Fruit fly (Drosophila melanogaster) whole organism, wandering third instar larva: Measurements from ENCODE around the gene CG5849.

Experiments
- Abd-B ChIP-seq: fragments of >200 bp; optimal IDR thresholded peaks from 2 replicates; lab custom pipeline; 2017; ENCODE audit warnings: missing biosample characterization, missing genetic modification characterization
- CG32264 ChIP-seq: fragments of 200-800 bp; sonication (Bioruptor generic); optimal IDR thresholded peaks from 2 replicates; lab custom pipeline; 2016; ENCODE audit warnings: missing biosample characterization, missing genetic modification characterization
- CG9705 ChIP-seq: fragments of 200-800 bp; sonication (Bioruptor generic); optimal IDR thresholded peaks from 2 replicates; lab custom pipeline; 2018; ENCODE audit warnings: missing biosample characterization, mild to moderate bottlenecking, missing genetic modification characterization
- CrebA ChIP-seq: fragments of 200-800 bp; sonication (Bioruptor generic); optimal IDR thresholded peaks from 2 replicates; lab custom pipeline; 2016; ENCODE audit warnings: missing biosample characterization, mild to moderate bottlenecking, missing genetic modification characterization, borderline replicate concordance
- Dfd ChIP-seq: fragments of >200 bp; optimal IDR thresholded peaks from 2 replicates; lab custom pipeline; 2017; ENCODE audit warnings: missing biosample characterization, missing genetic modification characterization
- Dif ChIP-seq: fragments of 200-275, 200-300 bp; sonication (Bioruptor generic); optimal IDR thresholded peaks from 2 replicates; lab custom pipeline; 2018; ENCODE audit warnings: missing biosample characterization, missing genetic modification characterization; ENCODE audit not compliant: partially characterized antibody
- GATAd ChIP-seq: sonication (Bioruptor generic); optimal IDR thresholded peaks from 2 replicates; lab custom pipeline; 2016; ENCODE audit warnings: missing biosample characterization, missing genetic modification characterization
- HLH106 ChIP-seq: fragments of 200-800 bp; optimal IDR thresholded peaks from 3 replicates; lab custom pipeline; 2019; ENCODE audit warnings: missing biosample characterization, mild to moderate bottlenecking, missing genetic modification characterization, moderate library complexity
- Hnf4 ChIP-seq: fragments of 200-800 bp; sonication (Bioruptor generic); optimal IDR thresholded peaks from 2 replicates; lab custom pipeline; 2016; ENCODE audit warnings: missing biosample characterization, mild to moderate bottlenecking, missing genetic modification characterization
- Hr78 ChIP-seq: fragments of >200 bp; optimal IDR thresholded peaks from 2 replicates; lab custom pipeline; 2017; ENCODE audit warnings: missing biosample characterization, missing genetic modification characterization
- Hr83 ChIP-seq: fragments of 200-300 bp; sonication (Bioruptor generic); optimal IDR thresholded peaks from 2 replicates; lab custom pipeline; 2016; ENCODE audit warnings: missing biosample characterization, mild to moderate bottlenecking, missing genetic modification characterization, moderate library complexity; ENCODE audit not compliant: poor library complexity, severe bottlenecking
- Jra ChIP-seq: sonication (Bioruptor generic); optimal IDR thresholded peaks from 2 replicates; lab custom pipeline; 2016; ENCODE audit warnings: missing biosample characterization, missing genetic modification characterization
- Mio ChIP-seq: sonication (Bioruptor generic); optimal IDR thresholded peaks from 2 replicates; lab custom pipeline; 2016; ENCODE audit warnings: missing biosample characterization, missing genetic modification characterization
- Myc ChIP-seq: fragments of >200 bp; optimal IDR thresholded peaks from 2 replicates; lab custom pipeline; 2017
- N ChIP-seq: fragments of >200 bp; optimal IDR thresholded peaks from 2 replicates; lab custom pipeline; 2018; ENCODE audit warnings: missing biosample characterization, missing external identifiers, missing genetic modification characterization
- OdsH ChIP-seq: fragments of 200-800 bp; sonication (Bioruptor generic); optimal IDR thresholded peaks from 2 replicates; lab custom pipeline; 2016; ENCODE audit warnings: missing biosample characterization, mild to moderate bottlenecking, missing genetic modification characterization
- Rel ChIP-seq, 2 experiments: fragments of 200-800 bp; sonication (Bioruptor generic) in 1 of 2; optimal IDR thresholded peaks; 2 replicates in 1 of 2; 3 replicates in 1 of 2; lab custom pipeline; 2016 to 2019; ENCODE audit warnings: mild to moderate bottlenecking in 2 of 2, missing biosample characterization in 2 of 2, missing genetic modification characterization in 2 of 2, moderate library complexity in 1 of 2
- Sp1 ChIP-seq: fragments of 200-800 bp; sonication (Bioruptor generic); optimal IDR thresholded peaks from 3 replicates; lab custom pipeline; 2019; ENCODE audit warnings: missing biosample characterization, mild to moderate bottlenecking, missing genetic modification characterization, moderate library complexity
- Vsx2 ChIP-seq: fragments of 200-300, 225-300 bp; sonication (Bioruptor generic); optimal IDR thresholded peaks from 2 replicates; lab custom pipeline; 2018; ENCODE audit warnings: missing biosample characterization, missing genetic modification characterization; ENCODE audit not compliant: partially characterized antibody
- br ChIP-seq: fragments of 200-800 bp; sonication (Bioruptor generic); optimal IDR thresholded peaks from 2 replicates; lab custom pipeline; 2016; ENCODE audit warnings: missing biosample characterization, missing genetic modification characterization
- brk ChIP-seq: fragments of 200-800 bp; sonication (Bioruptor generic); optimal IDR thresholded peaks from 2 replicates; lab custom pipeline; 2016; ENCODE audit warnings: missing biosample characterization, mild to moderate bottlenecking, missing genetic modification characterization
- dl ChIP-seq, 2 experiments: fragments of 175-275, 200-275 bp in 1 of 2; fragments of 200-275 bp in 1 of 2; sonication (Bioruptor generic); optimal IDR thresholded peaks; lab custom pipeline; 2018; ENCODE audit warnings: mild to moderate bottlenecking in 2 of 2, missing biosample characterization in 2 of 2, missing genetic modification characterization in 2 of 2, moderate library complexity in 2 of 2; ENCODE audit not compliant: partially characterized antibody in 2 of 2, insufficient read depth in 1 of 2
- dmrt93B ChIP-seq: fragments of 200-800 bp; sonication (Bioruptor generic); optimal IDR thresholded peaks from 2 replicates; lab custom pipeline; 2018; ENCODE audit warnings: missing biosample characterization, mild to moderate bottlenecking, missing genetic modification characterization
- dsf ChIP-seq: sonication (Bioruptor generic); optimal IDR thresholded peaks from 2 replicates; lab custom pipeline; 2016; ENCODE audit warnings: missing biosample characterization, missing genetic modification characterization, borderline replicate concordance
- ey ChIP-seq: fragments of 200-800 bp; sonication (Bioruptor generic); optimal IDR thresholded peaks from 2 replicates; lab custom pipeline; 2016; ENCODE audit warnings: missing biosample characterization, missing genetic modification characterization
- foxo ChIP-seq, 2 experiments: fragments of 200-800 bp; sonication (Bioruptor generic); optimal IDR thresholded peaks; 2 replicates in 1 of 2; 3 replicates in 1 of 2; lab custom pipeline; 2016 to 2017; ENCODE audit warnings: missing biosample characterization in 2 of 2, missing genetic modification characterization in 2 of 2
- fru ChIP-seq: fragments of 200-800 bp; sonication (Bioruptor generic); optimal IDR thresholded peaks from 3 replicates; lab custom pipeline; 2016; ENCODE audit warnings: missing biosample characterization, mild to moderate bottlenecking, missing genetic modification characterization
- h ChIP-seq: fragments of 200-800 bp; sonication (Bioruptor generic); optimal IDR thresholded peaks from 3 replicates; lab custom pipeline; 2016; ENCODE audit warnings: missing biosample characterization, mild to moderate bottlenecking, missing genetic modification characterization
- jim ChIP-seq: fragments of 175-275, 200-325 bp; sonication (Bioruptor generic); optimal IDR thresholded peaks from 2 replicates; lab custom pipeline; 2016; ENCODE audit warnings: missing biosample characterization, mild to moderate bottlenecking, missing genetic modification characterization
- lola ChIP-seq: fragments of >200 bp; optimal IDR thresholded peaks from 2 replicates; lab custom pipeline; 2017; ENCODE audit warnings: missing biosample characterization, missing genetic modification characterization
- pan ChIP-seq: fragments of >200 bp; optimal IDR thresholded peaks from 2 replicates; lab custom pipeline; 2017
- psq ChIP-seq: fragments of 200-800 bp; sonication (Bioruptor generic); optimal IDR thresholded peaks from 3 replicates; lab custom pipeline; 2017; ENCODE audit warnings: missing biosample characterization, mild to moderate bottlenecking, missing genetic modification characterization, moderate library complexity
- rgr ChIP-seq: fragments of 200-800 bp; sonication (Bioruptor generic); optimal IDR thresholded peaks from 3 replicates; lab custom pipeline; 2016; ENCODE audit warnings: missing biosample characterization, mild to moderate bottlenecking, missing genetic modification characterization
- sage ChIP-seq: fragments of 200-800 bp; sonication (Bioruptor generic); optimal IDR thresholded peaks from 2 replicates; lab custom pipeline; 2016; ENCODE audit warnings: missing biosample characterization, mild to moderate bottlenecking, missing genetic modification characterization
- sv ChIP-seq: fragments of 200-800 bp; sonication (Bioruptor generic); optimal IDR thresholded peaks from 3 replicates; lab custom pipeline; 2016; ENCODE audit warnings: missing biosample characterization, missing genetic modification characterization
- tai ChIP-seq: sonication (Bioruptor generic); optimal IDR thresholded peaks from 2 replicates; lab custom pipeline; 2016; ENCODE audit warnings: missing biosample characterization, missing genetic modification characterization
- usp ChIP-seq: fragments of >200 bp; optimal IDR thresholded peaks from 2 replicates; lab custom pipeline; 2017; ENCODE audit warnings: missing biosample characterization, missing genetic modification characterization
- woc ChIP-seq: sonication (Bioruptor generic); optimal IDR thresholded peaks from 2 replicates; lab custom pipeline; 2016; ENCODE audit warnings: missing biosample characterization, mild to moderate bottlenecking, missing genetic modification characterization

Gene CG5849

DNA sequence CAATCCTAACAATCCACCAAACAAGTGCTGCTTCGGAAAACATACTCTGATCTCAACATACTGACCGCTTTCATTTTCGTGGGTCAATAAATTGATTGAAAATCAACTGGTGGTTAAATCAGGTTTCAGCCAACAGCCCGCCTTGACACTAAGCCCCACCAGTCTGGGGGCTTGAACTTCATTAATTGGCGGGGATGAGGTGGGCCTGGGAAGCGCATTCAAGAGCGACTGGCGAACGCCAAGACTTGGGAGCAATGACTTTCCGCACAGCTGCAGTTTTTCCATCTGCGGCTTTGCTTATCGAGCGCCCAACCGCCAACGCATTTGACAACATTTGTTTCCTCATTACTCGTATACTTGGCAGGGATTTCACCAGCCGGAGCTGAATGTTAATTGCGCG is 13.3 kb upstream of the CG5849 start:
- no peak for TF ChIP-seq brk (GFP tag; lab: Kevin White, UChicago)
- TF ChIP-seq woc (GFP tag; lab: Kevin White, UChicago), result no peak
- TF ChIP-seq psq (GFP tag; lab: Kevin White, UChicago), result no peak
- TF ChIP-seq Vsx2, result no peak
- no peak for TF ChIP-seq dl (GFP tag; optimal IDR thresholded peaks at IDR 0.05; lab: Kevin White, UChicago; ENCODE audit: insufficient read depth in 1 of 2, partially characterized antibody in 2 of 2)
- TF ChIP-seq ey (GFP tag; lab: Kevin White, UChicago), result no peak
- no peak for TF ChIP-seq Hnf4 (GFP tag; lab: Kevin White, UChicago)
- no peak for TF ChIP-seq Dfd
- no peak for TF ChIP-seq jim (GFP tag; lab: Kevin White, UChicago)
- no peak for TF ChIP-seq usp (GFP tag; lab: Kevin White, UChicago)
- no peak for TF ChIP-seq lola (GFP tag; lab: Kevin White, UChicago)
- no peak for TF ChIP-seq Dif (GFP tag; lab: Kevin White, UChicago)
- no peak for TF ChIP-seq dsf (GFP tag; lab: Kevin White, UChicago)
- no peak for TF ChIP-seq CrebA
- no peak for TF ChIP-seq Myc (lab: Kevin White, UChicago)
- TF ChIP-seq Mio (GFP tag; lab: Kevin White, UChicago), result no peak
- no peak for TF ChIP-seq CG9705 (GFP tag; lab: Kevin White, UChicago)

DNA sequence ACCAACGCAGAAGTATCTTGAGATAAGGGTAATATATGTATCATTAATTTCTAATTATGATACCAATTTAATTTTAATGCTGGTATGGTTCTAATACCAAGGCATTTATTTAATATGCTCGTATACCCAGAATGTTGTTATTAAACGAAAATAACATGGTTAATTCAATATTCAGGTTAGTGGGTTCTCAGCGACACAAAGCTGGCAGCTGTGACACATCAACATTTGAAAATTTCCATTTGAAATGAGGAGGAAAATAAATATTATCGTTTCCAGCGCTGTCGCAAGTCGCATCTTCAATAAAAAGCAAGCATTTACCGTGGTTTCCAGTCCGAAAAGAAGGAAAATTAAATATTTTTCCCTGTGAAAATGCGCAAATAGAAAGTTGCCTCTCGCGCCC is 8.9 kb upstream of the CG5849 start:
- TF ChIP-seq Dfd (no peak), OdsH (GFP tag; lab: Kevin White, UChicago) (no peak), Sp1 (GFP tag; lab: Kevin White, UChicago) (no peak)
- TF ChIP-seq, all 38 proteins: peak for 0

dm6 chr3R:21731682-21732081 is 8.2 kb upstream of the CG5849 start:
- TF ChIP-seq Sp1 (GFP tag; lab: Kevin White, UChicago) (no peak), Vsx2 (no peak), tai (GFP tag; lab: Kevin White, UChicago) (no peak), br (no peak), HLH106 (tag; lab: Kevin White, UChicago) (no peak), N (no peak), Hr83 (GFP tag; lab: Kevin White, UChicago) (no peak), CG9705 (GFP tag; lab: Kevin White, UChicago) (no peak), psq (GFP tag; lab: Kevin White, UChicago) (no peak), Myc (lab: Kevin White, UChicago) (no peak), dmrt93B (GFP tag; lab: Kevin White, UChicago) (no peak), dl (GFP tag; optimal IDR thresholded peaks at IDR 0.05; lab: Kevin White, UChicago; ENCODE audit: insufficient read depth in 1 of 2, partially characterized antibody in 2 of 2) (no peak), sage (GFP tag; lab: Kevin White, UChicago) (no peak), jim (GFP tag; lab: Kevin White, UChicago) (no peak), foxo (GFP tag; optimal IDR thresholded peaks at IDR 0.05; lab: Kevin White, UChicago) (no peak)
- TF ChIP-seq, all 38 proteins: peak for 0

DNA sequence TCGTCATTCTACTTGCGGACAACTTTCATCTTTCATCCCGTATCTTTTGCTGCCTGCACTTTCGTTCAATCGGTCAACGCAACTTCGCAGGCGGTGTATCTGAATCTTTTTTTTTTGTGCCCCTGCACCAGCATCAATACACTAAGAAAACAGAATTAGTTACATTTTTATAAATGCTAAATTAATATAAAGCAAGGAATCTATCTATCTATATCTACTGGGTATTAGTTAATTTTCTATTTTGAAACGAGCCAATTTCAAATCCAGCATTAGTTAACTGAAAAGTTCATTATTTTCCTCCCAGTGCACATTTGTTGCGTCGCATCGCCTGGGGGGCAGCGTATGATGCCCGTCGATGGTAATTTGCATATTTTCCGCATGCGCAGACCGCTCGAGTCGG is 7.0 kb upstream of the CG5849 start:
- TF ChIP-seq sv, result no peak
- TF ChIP-seq Dif (GFP tag; lab: Kevin White, UChicago), result no peak
- TF ChIP-seq Hr78 (GFP tag; lab: Kevin White, UChicago), result no peak
- TF ChIP-seq CG32264 (GFP tag; lab: Kevin White, UChicago), result no peak
- no peak for TF ChIP-seq N
- no peak for TF ChIP-seq dl (GFP tag; optimal IDR thresholded peaks at IDR 0.05; lab: Kevin White, UChicago; ENCODE audit: insufficient read depth in 1 of 2, partially characterized antibody in 2 of 2)
- TF ChIP-seq Abd-B (GFP tag; lab: Kevin White, UChicago), result no peak
- no peak for TF ChIP-seq usp (GFP tag; lab: Kevin White, UChicago)
- TF ChIP-seq woc (GFP tag; lab: Kevin White, UChicago), result no peak
- TF ChIP-seq Rel (GFP tag; optimal IDR thresholded peaks at IDR 0.05; lab: Kevin White, UChicago), result no peak
- no peak for TF ChIP-seq Rel (tag; optimal IDR thresholded peaks at IDR 0.05; lab: Kevin White, UChicago)
- TF ChIP-seq h (GFP tag; lab: Kevin White, UChicago), result peak; percentile 48
- TF ChIP-seq GATAd, result no peak
- TF ChIP-seq Dfd, result no peak
- no peak for TF ChIP-seq CrebA
- TF ChIP-seq rgr (GFP tag; lab: Kevin White, UChicago), result peak; percentile 29
- TF ChIP-seq Myc (lab: Kevin White, UChicago), result no peak
- no peak for TF ChIP-seq Mio (GFP tag; lab: Kevin White, UChicago)
- no peak for TF ChIP-seq jim (GFP tag; lab: Kevin White, UChicago)
- peak; percentile 22 for TF ChIP-seq Sp1 (GFP tag; lab: Kevin White, UChicago)
- TF ChIP-seq dmrt93B (GFP tag; lab: Kevin White, UChicago), result no peak
- TF ChIP-seq foxo (GFP tag; optimal IDR thresholded peaks at IDR 0.05; lab: Kevin White, UChicago), result peak in 1 of 2 experiments; percentile 32
- peak; percentile 40 for TF ChIP-seq ey (GFP tag; lab: Kevin White, UChicago)
- TF ChIP-seq sage (GFP tag; lab: Kevin White, UChicago), result no peak
- TF ChIP-seq brk (GFP tag; lab: Kevin White, UChicago), result no peak
- TF ChIP-seq Hr83 (GFP tag; lab: Kevin White, UChicago), result no peak
- peak; percentile 2 for TF ChIP-seq OdsH (GFP tag; lab: Kevin White, UChicago)
- no peak for TF ChIP-seq lola (GFP tag; lab: Kevin White, UChicago)
- no peak for TF ChIP-seq CG9705 (GFP tag; lab: Kevin White, UChicago)
- TF ChIP-seq pan (lab: Kevin White, UChicago), result no peak
- TF ChIP-seq dsf (GFP tag; lab: Kevin White, UChicago), result no peak
- peak; percentile 7 for TF ChIP-seq Hnf4 (GFP tag; lab: Kevin White, UChicago)
- TF ChIP-seq fru (GFP tag; lab: Kevin White, UChicago), result no peak
- TF ChIP-seq HLH106 (tag; lab: Kevin White, UChicago), result peak; percentile 30
- no peak for TF ChIP-seq tai (GFP tag; lab: Kevin White, UChicago)
- peak; percentile 16 for TF ChIP-seq br
- no peak for TF ChIP-seq Jra (GFP tag; lab: Kevin White, UChicago)
- no peak for TF ChIP-seq psq (GFP tag; lab: Kevin White, UChicago)
